Worm (Caenorhabditis elegans): Measurements from ENCODE around the gene F21D5.3.

ce11 chrIV:8737354-8737753 is 6.7 kb downstream of the F21D5.3 start:
- TF ChIP-seq nhr-28 (tag; optimal IDR thresholded peaks at IDR 0.05) (no peak), tbx-8 (GFP tag; optimal IDR thresholded peaks at IDR 0.05) (no peak), nhr-237 (tag; optimal IDR thresholded peaks at IDR 0.05) (no peak), sptf-1 (tag; optimal IDR thresholded peaks at IDR 0.05) (no peak), ceh-39 (tag; optimal IDR thresholded peaks at IDR 0.05) (no peak), lsy-2 (tag; optimal IDR thresholded peaks at IDR 0.05) (no peak), ham-2 (GFP tag; optimal IDR thresholded peaks at IDR 0.05) (no peak), unc-62 (GFP tag; optimal IDR thresholded peaks at IDR 0.05) (no peak), pha-4 (tag; optimal IDR thresholded peaks at IDR 0.05) (peak; percentile 35), M03D4.4 (tag; optimal IDR thresholded peaks at IDR 0.05) (no peak), unc-39 (tag; optimal IDR thresholded peaks at IDR 0.05) (no peak), nhr-12 (tag; optimal IDR thresholded peaks at IDR 0.05) (no peak), elt-3 (tag; optimal IDR thresholded peaks at IDR 0.05) (no peak), nhr-2 (tag; optimal IDR thresholded peaks at IDR 0.05) (no peak)
